Fruit fly (Drosophila melanogaster) whole organism, pupa: ENCODE measurements around the gene sxe2.

ENCODE experiments used
- CG10348 ChIP-seq: fragments of 200-800 bp; sonication (Bioruptor generic); IDR thresholded peaks from 2 replicates; pipeline ENCODE4 v1.3.6; 2022; ENCODE audit warnings: missing biosample characterization, missing genetic modification characterization
- CG12605 ChIP-seq: fragments of 200-800 bp; sonication (Bioruptor generic); IDR thresholded peaks from 2 replicates; pipeline ENCODE4 v1.3.6; 2022; ENCODE audit warnings: missing biosample characterization, missing genetic modification characterization
- CG13204 ChIP-seq: fragments of 200-800 bp; sonication (Bioruptor generic); optimal IDR thresholded peaks from 2 replicates; lab custom pipeline; 2018; ENCODE audit warnings: missing biosample characterization, mild to moderate bottlenecking, missing genetic modification characterization, moderate library complexity
- CG14655 ChIP-seq: fragments of 200-800 bp; sonication (Bioruptor generic); optimal IDR thresholded peaks from 3 replicates; lab custom pipeline; 2017; ENCODE audit warnings: mild to moderate bottlenecking, missing biosample characterization, missing genetic modification reagents, missing genetic modification characterization
- CG15710 ChIP-seq: fragments of 200-800 bp; sonication (Bioruptor generic); optimal IDR thresholded peaks from 2 replicates; lab custom pipeline; 2018; ENCODE audit warnings: missing biosample characterization, mild to moderate bottlenecking, missing genetic modification characterization, moderate library complexity
- CG17806 ChIP-seq: fragments of 200-800 bp; sonication (Bioruptor generic); optimal IDR thresholded peaks from 2 replicates; lab custom pipeline; 2018; ENCODE audit warnings: missing biosample characterization, mild to moderate bottlenecking, missing genetic modification characterization, moderate library complexity
- CG32121 ChIP-seq: fragments of 200-800 bp; sonication (Bioruptor generic); IDR thresholded peaks from 2 replicates; pipeline ENCODE4 v1.3.6; 2022; ENCODE audit warnings: missing biosample characterization, missing genetic modification characterization
- CG34367 ChIP-seq: fragments of 200-800 bp; sonication (Bioruptor generic); optimal IDR thresholded peaks from 2 replicates; lab custom pipeline; 2018; ENCODE audit warnings: missing biosample characterization, mild to moderate bottlenecking, missing genetic modification characterization
- CG4496 ChIP-seq: fragments of 200-800 bp; sonication (Bioruptor generic); IDR thresholded peaks from 3 replicates; pipeline ENCODE4 v1.3.6; 2022; ENCODE audit warnings: missing biosample characterization, missing genetic modification characterization
- CG8159 ChIP-seq: fragments of 200-800 bp; sonication (Bioruptor generic); optimal IDR thresholded peaks from 3 replicates; lab custom pipeline; 2018; ENCODE audit warnings: missing biosample characterization, mild to moderate bottlenecking, missing genetic modification characterization, moderate library complexity
- CG8301 ChIP-seq: fragments of 200-800 bp; sonication (Bioruptor generic); optimal IDR thresholded peaks from 2 replicates; lab custom pipeline; 2018; ENCODE audit warnings: missing biosample characterization, mild to moderate bottlenecking, missing genetic modification characterization
- CG9948 ChIP-seq: fragments of 200-800 bp; sonication (Bioruptor generic); optimal IDR thresholded peaks from 2 replicates; lab custom pipeline; 2018; ENCODE audit warnings: missing biosample characterization, mild to moderate bottlenecking, missing genetic modification characterization, moderate library complexity
- D1 ChIP-seq: fragments of 200-800 bp; sonication (Bioruptor generic); optimal IDR thresholded peaks from 2 replicates; lab custom pipeline; 2018; ENCODE audit warnings: missing biosample characterization, mild to moderate bottlenecking, missing genetic modification characterization, moderate library complexity
- EcR ChIP-seq: fragments of 200-800 bp; sonication (Bioruptor generic); optimal IDR thresholded peaks from 3 replicates; lab custom pipeline; 2019; ENCODE audit warnings: missing biosample characterization, missing genetic modification characterization, mild to moderate bottlenecking, moderate library complexity, missing genetic modification reagents
- Ets98B ChIP-seq: fragments of 200-800 bp; sonication (Bioruptor generic); IDR thresholded peaks from 2 replicates; pipeline ENCODE4 v1.3.6; 2022; ENCODE audit warnings: missing biosample characterization, missing genetic modification characterization
- Pif1A ChIP-seq: fragments of 200-800 bp; sonication (Bioruptor generic); optimal IDR thresholded peaks from 3 replicates; lab custom pipeline; 2016; ENCODE audit warnings: missing biosample characterization, missing genetic modification characterization
- Pif1B ChIP-seq: fragments of 200-800 bp; sonication (Bioruptor generic); optimal IDR thresholded peaks from 3 replicates; lab custom pipeline; 2016; ENCODE audit warnings: missing biosample characterization, missing genetic modification characterization
- Snoo ChIP-seq: fragments of 200-800 bp; sonication (Bioruptor generic); optimal IDR thresholded peaks from 3 replicates; lab custom pipeline; 2017; ENCODE audit warnings: missing biosample characterization, mild to moderate bottlenecking, missing genetic modification characterization, inconsistent platforms
- fd96Ca ChIP-seq: fragments of 200-800 bp; sonication (Bioruptor generic); IDR thresholded peaks from 3 replicates; pipeline ENCODE4 v1.3.6; 2022; ENCODE audit warnings: missing biosample characterization, missing genetic modification characterization
- gl ChIP-seq: fragments of 200-800 bp; sonication (Bioruptor generic); optimal IDR thresholded peaks from 2 replicates; lab custom pipeline; 2018; ENCODE audit warnings: missing biosample characterization, mild to moderate bottlenecking, missing genetic modification characterization
- rn ChIP-seq: fragments of 200-800 bp; sonication (Bioruptor generic); IDR thresholded peaks from 2 replicates; pipeline ENCODE4 v1.3.6; 2022; ENCODE audit warnings: missing biosample characterization, missing genetic modification characterization

The sxe2 gene

DNA sequence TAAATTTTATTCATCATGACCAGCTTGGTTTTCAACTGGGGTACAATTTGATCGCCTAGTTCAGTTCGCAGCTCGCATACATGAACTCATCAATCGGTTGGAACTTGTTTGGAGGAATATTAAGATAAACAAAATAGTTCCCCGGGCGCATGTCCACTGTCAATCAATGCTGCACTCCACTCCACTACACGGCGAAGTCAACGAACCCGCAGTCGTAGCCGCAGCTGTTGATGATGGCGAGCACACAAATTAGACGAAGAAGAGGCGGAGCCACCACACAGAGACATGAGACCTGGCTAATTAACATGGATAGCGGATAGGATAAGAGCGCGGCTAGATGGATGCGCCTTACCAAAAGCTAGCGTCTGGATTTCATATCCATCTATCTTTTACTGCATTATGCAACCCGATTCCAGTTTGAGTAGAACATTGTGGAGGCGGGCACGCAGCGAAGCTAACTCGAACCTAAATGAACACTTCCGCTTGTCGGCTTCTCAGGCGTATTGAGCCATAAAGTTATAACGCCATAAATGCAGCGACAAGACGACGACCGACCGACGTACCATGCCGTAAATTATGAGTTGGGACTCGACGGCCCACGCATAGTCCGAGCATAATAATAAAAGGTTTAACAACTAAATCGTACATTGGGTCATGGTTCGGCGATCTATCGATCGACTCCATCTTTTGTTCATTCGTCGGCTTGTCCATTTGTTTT lies 8.4 kb downstream of the sxe2 start:
- TF ChIP-seq EcR (GFP tag; lab: Kevin White, UChicago) = peak; percentile 29
- TF ChIP-seq CG10348 (GFP tag; lab: Robert Waterston, UW) = no peak

DNA sequence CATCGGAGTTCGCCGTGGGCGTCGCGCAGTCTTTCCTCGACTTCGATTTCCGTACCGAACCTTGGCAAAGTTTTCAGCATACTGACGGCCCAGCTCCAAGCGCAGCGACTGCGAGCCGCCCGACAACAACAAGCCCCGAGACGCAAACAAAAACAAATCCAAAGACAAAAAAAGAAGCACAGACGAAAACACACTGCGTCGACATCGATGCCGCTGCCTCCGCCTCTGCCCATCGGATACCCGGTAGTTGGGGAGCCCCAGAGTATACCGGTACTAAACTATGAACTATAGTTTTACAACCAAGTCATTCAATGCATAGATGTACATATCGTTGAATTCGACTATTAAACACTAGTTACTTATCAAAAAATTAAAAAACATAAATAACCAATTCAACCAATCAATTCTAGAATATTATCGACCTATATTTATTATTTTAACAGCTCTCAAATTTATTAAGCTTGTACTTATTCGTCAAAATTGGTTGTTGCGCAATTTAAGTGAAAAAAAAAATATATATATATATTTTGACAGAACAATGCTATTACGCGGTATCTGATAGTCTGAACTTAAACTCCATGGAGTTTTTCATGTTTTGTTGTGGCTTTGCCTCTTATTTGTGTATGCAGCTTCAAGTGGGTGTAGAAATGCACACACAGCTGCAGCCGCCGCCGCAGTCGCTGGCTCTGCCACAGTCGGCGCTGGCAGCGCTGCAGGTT lies 10.5 kb downstream of the sxe2 start:
- TF ChIP-seq CG4496 (GFP tag; lab: Robert Waterston, UW) (peak; percentile 73; the same call in 2 of the 3 replicates), CG12605 (GFP tag; lab: Robert Waterston, UW) (peak; percentile 31; the same call in 1 of the 2 replicates), CG8159 (tag; lab: Kevin White, UChicago) (peak; percentile 85), CG15710 (tag; lab: Kevin White, UChicago) (peak; percentile 78), CG13204 (GFP tag; lab: Kevin White, UChicago) (peak; percentile 81), Ets98B (GFP tag; lab: Robert Waterston, UW) (peak; percentile 76), CG14655 (GFP tag; lab: Kevin White, UChicago) (peak; percentile 92), fd96Ca (GFP tag; lab: Robert Waterston, UW) (peak; percentile 84), gl (tag; lab: Kevin White, UChicago) (peak; percentile 45), CG9948 (tag; lab: Kevin White, UChicago) (peak; percentile 79), CG34367 (peak; percentile 63), rn (no peak), Pif1B (GFP tag; lab: Kevin White, UChicago) (peak; percentile 63), CG8301 (tag; lab: Kevin White, UChicago) (peak; percentile 87), CG32121 (peak; percentile 67), CG17806 (tag; lab: Kevin White, UChicago) (peak; percentile 68), EcR (GFP tag; lab: Kevin White, UChicago) (peak; percentile 22), CG10348 (GFP tag; lab: Robert Waterston, UW) (peak; percentile 65), Pif1A (GFP tag; lab: Kevin White, UChicago) (peak; percentile 81), Snoo (tag; lab: Kevin White, UChicago) (peak; percentile 62), D1 (peak; percentile 72)

DNA sequence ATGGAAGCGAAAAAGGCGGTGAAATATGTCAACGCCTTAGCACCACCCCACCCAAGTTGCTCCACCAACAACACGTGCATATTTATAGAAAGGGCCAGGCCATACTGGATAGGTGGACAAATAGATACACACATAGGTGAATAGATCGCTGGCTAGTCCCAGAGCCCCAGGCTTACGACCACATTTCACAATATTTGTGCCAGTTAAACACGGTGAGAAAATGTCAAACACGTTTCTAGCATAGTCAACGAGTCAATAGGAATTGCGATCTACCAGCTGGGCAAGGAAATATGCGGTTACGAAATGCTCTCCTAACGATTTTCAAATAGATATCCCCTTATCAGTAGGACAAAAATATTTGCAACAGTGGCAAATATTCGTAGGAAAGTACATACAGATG lies 11.2 kb downstream of the sxe2 start:
- TF ChIP-seq CG15710 (tag; lab: Kevin White, UChicago) (no peak), CG14655 (GFP tag; lab: Kevin White, UChicago) (peak; percentile 21), Pif1A (GFP tag; lab: Kevin White, UChicago) (no peak), CG32121 (no peak), CG8301 (tag; lab: Kevin White, UChicago) (no peak), CG34367 (no peak)

DNA sequence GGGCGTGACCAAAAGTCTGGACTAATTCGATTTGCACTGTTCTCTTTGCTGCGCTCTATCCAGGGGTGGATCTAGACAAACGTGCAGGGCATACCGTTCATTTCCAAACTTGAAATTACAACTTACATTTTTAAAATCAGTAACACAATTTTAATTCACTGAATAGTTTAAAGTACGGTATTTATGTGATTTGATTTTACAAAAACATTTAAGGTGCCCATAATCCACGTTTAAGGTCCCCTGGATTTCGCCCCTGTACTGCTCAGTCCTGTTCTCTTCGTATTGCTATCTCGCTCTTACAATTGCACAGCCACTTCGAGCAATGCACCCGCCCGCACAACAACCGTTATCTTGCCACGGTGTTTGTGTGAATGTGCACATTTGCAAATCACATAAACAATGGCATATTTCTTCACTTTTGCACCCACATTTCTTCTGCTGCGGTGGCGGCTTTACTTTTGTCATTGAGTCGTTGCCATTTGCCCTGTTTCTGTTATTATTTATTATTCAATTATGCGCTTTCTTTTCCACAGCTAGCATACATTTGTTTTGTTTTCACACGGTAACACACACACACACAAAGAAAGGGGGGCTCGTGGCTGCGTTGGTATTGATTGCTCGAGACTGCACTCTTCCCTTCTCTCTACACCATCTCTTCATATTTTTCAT lies 14.1 kb downstream of the sxe2 start:
- peak; percentile 97 for TF ChIP-seq gl (tag; lab: Kevin White, UChicago)
- TF ChIP-seq CG8301 (tag; lab: Kevin White, UChicago) = peak; percentile 99
- peak; percentile 99 for TF ChIP-seq CG34367
- TF ChIP-seq EcR (GFP tag; lab: Kevin White, UChicago) = peak; percentile 96
- TF ChIP-seq CG8159 (tag; lab: Kevin White, UChicago) = peak; percentile 99
- TF ChIP-seq CG17806 (tag; lab: Kevin White, UChicago) = peak; percentile 99
- peak; percentile 99 for TF ChIP-seq Snoo (tag; lab: Kevin White, UChicago)
- peak; percentile 99 for TF ChIP-seq Pif1A (GFP tag; lab: Kevin White, UChicago)
- peak; percentile 94 for TF ChIP-seq CG13204 (GFP tag; lab: Kevin White, UChicago)
- TF ChIP-seq CG4496 (GFP tag; lab: Robert Waterston, UW) = peak; percentile 99
- peak; percentile 95 for TF ChIP-seq CG10348 (GFP tag; lab: Robert Waterston, UW)
- TF ChIP-seq CG14655 (GFP tag; lab: Kevin White, UChicago) = peak; percentile 99
- TF ChIP-seq fd96Ca (GFP tag; lab: Robert Waterston, UW) = peak; percentile 98
- TF ChIP-seq CG9948 (tag; lab: Kevin White, UChicago) = peak; percentile 99
- TF ChIP-seq D1 = peak; percentile 97
- TF ChIP-seq Ets98B (GFP tag; lab: Robert Waterston, UW) = peak; percentile 98
- TF ChIP-seq CG15710 (tag; lab: Kevin White, UChicago) = peak; percentile 99
- TF ChIP-seq CG12605 (GFP tag; lab: Robert Waterston, UW) = peak; percentile 97
- TF ChIP-seq Pif1B (GFP tag; lab: Kevin White, UChicago) = peak; percentile 98
- TF ChIP-seq CG32121 = peak; percentile 99
- peak; percentile 96 for TF ChIP-seq rn
- TF ChIP-seq, all 21 proteins: peak for 21
